Worm (Caenorhabditis elegans) whole organism, L4 larva: ENCODE results near the gene melo-1.

ENCODE experiments used
- D1046.2 ChIP-seq: fragments of 200-800 bp; sonication (Bioruptor generic); IDR thresholded peaks from 2 replicates; pipeline ENCODE4 v1.3.6; 2022; ENCODE audit warnings: missing genetic modification characterization, missing compliant biosample characterization
- F10B5.3 ChIP-seq: sonication (generic microtip); optimal IDR thresholded peaks from 2 replicates; lab custom pipeline; 2016; ENCODE audit warnings: mild to moderate bottlenecking, missing genetic modification characterization, missing compliant biosample characterization
- F26F4.8 ChIP-seq: fragments of 200-800 bp; sonication (Bioruptor generic); conservative IDR thresholded peaks from 2 replicates; pipeline ENCODE4 v1.3.6; 2022; ENCODE audit warnings: missing genetic modification characterization, missing compliant biosample characterization
- F37D6.2 ChIP-seq: sonication (generic microtip); optimal IDR thresholded peaks from 2 replicates; lab custom pipeline; 2016; ENCODE audit warnings: mild to moderate bottlenecking, missing genetic modification characterization, missing compliant biosample characterization
- Y48G9A.11 ChIP-seq: fragments of 200-800 bp; sonication (Bioruptor generic); IDR thresholded peaks from 2 replicates; pipeline ENCODE4 v1.3.6; 2022; ENCODE audit warnings: missing genetic modification reagents, missing genetic modification characterization, missing compliant biosample characterization
- Y5F2A.4 ChIP-seq: fragments of 200-800 bp; sonication (Bioruptor generic); optimal IDR thresholded peaks from 2 replicates; lab custom pipeline; 2018; ENCODE audit warnings: mild to moderate bottlenecking, missing genetic modification characterization, missing compliant biosample characterization
- ZK337.2 ChIP-seq: fragments of 200-800 bp; sonication (Bioruptor generic); IDR thresholded peaks from 2 replicates; pipeline ENCODE4 v1.3.6; 2022; ENCODE audit warnings: missing genetic modification reagents, missing genetic modification characterization, missing compliant biosample characterization
- aha-1 ChIP-seq: fragments of 150-350 bp; peaks from one replicate; lab custom pipeline; 2014; ENCODE audit warnings: missing biosample characterization, missing genetic modification characterization
- ama-1 ChIP-seq: fragments of 150-350 bp; optimal IDR thresholded peaks from 2 replicates; lab custom pipeline; 2014; ENCODE audit warnings: inconsistent platforms, mixed read lengths
- ceh-28 ChIP-seq: fragments of 150-350 bp; optimal IDR thresholded peaks from 2 replicates; lab custom pipeline; 2014; ENCODE audit warnings: missing biosample characterization, missing genetic modification reagents, missing genetic modification characterization
- ceh-32 ChIP-seq: sonication (generic microtip); optimal IDR thresholded peaks from 2 replicates; lab custom pipeline; 2016; ENCODE audit warnings: mild to moderate bottlenecking, missing genetic modification characterization, missing compliant biosample characterization; ENCODE audit not compliant: poor library complexity
- ceh-62 ChIP-seq: sonication (generic microtip); optimal IDR thresholded peaks from 2 replicates; lab custom pipeline; 2017; ENCODE audit warnings: missing biosample characterization, missing genetic modification characterization
- ctbp-1 ChIP-seq: fragments of 200-800 bp; sonication (Bioruptor generic); IDR thresholded peaks from 2 replicates; pipeline ENCODE4 v1.3.6; 2022; ENCODE audit warnings: missing genetic modification reagents, missing genetic modification characterization, missing compliant biosample characterization
- daf-16 ChIP-seq, 3 experiments: sonication (generic microtip); optimal IDR thresholded peaks; 2 replicates each; lab custom pipeline; 2016 to 2017; ENCODE audit warnings: missing genetic modification characterization in 3 of 3, missing genetic modification reagents in 3 of 3, mild to moderate bottlenecking in 2 of 3, missing compliant biosample characterization in 2 of 3, missing biosample characterization in 1 of 3, moderate library complexity in 1 of 3
- daf-19 ChIP-seq: fragments of 200-800 bp; sonication (Bioruptor generic); conservative IDR thresholded peaks from 2 replicates; pipeline ENCODE4 v1.3.6; 2022; ENCODE audit warnings: missing genetic modification characterization, missing compliant biosample characterization
- daf-8 ChIP-seq: fragments of 200-800 bp; sonication (Bioruptor generic); IDR thresholded peaks from 2 replicates; pipeline ENCODE4 v1.3.6; 2022; ENCODE audit warnings: missing genetic modification characterization, missing compliant biosample characterization
- dmd-6 ChIP-seq: fragments of 200-800 bp; sonication (Bioruptor generic); IDR thresholded peaks from 2 replicates; pipeline ENCODE4 v1.3.6; 2022; ENCODE audit warnings: missing genetic modification reagents, missing genetic modification characterization, missing compliant biosample characterization
- dmd-9 ChIP-seq: fragments of 200-800 bp; sonication (Bioruptor generic); IDR thresholded peaks from 2 replicates; pipeline ENCODE4 v1.3.6; 2022; ENCODE audit warnings: missing genetic modification reagents, missing genetic modification characterization, missing compliant biosample characterization
- dve-1 ChIP-seq: sonication (generic microtip); optimal IDR thresholded peaks from 2 replicates; lab custom pipeline; 2017; ENCODE audit warnings: antibody characterized with exemption, mild to moderate bottlenecking, missing genetic modification characterization, missing compliant biosample characterization; ENCODE audit not compliant: insufficient read depth
- egl-27 ChIP-seq: sonication (generic microtip); optimal IDR thresholded peaks from 3 replicates; lab custom pipeline; 2017; ENCODE audit warnings: missing biosample characterization, missing genetic modification reagents, missing genetic modification characterization
- egl-43 ChIP-seq: fragments of 200-800 bp; sonication (Bioruptor generic); IDR thresholded peaks from 2 replicates; pipeline ENCODE4 v1.3.6; 2022; ENCODE audit warnings: missing genetic modification reagents, missing genetic modification characterization, missing compliant biosample characterization
- fos-1 ChIP-seq: fragments of 150-350 bp; optimal IDR thresholded peaks from 2 replicates; lab custom pipeline; 2014; ENCODE audit warnings: missing biosample characterization, missing genetic modification characterization
- gei-8 ChIP-seq: fragments of 200-800 bp; sonication (Bioruptor generic); optimal IDR thresholded peaks from 2 replicates; lab custom pipeline; 2018; ENCODE audit warnings: mild to moderate bottlenecking, missing genetic modification characterization, missing compliant biosample characterization
- hlh-30 ChIP-seq: sonication (generic microtip); optimal IDR thresholded peaks from 2 replicates; lab custom pipeline; 2017; ENCODE audit warnings: antibody characterized with exemption, mild to moderate bottlenecking, missing genetic modification characterization, missing compliant biosample characterization; ENCODE audit not compliant: insufficient read depth
- lin-13 ChIP-seq: fragments of 150-350 bp; optimal IDR thresholded peaks from 2 replicates; lab custom pipeline; 2014; ENCODE audit warnings: missing biosample characterization, missing genetic modification reagents, missing genetic modification characterization
- lin-29 ChIP-seq: fragments of 200-800 bp; sonication (Bioruptor generic); IDR thresholded peaks from 2 replicates; pipeline ENCODE4 v1.3.6; 2022; ENCODE audit warnings: missing genetic modification reagents, missing genetic modification characterization, missing compliant biosample characterization
- lin-38 ChIP-seq: fragments of 200-800 bp; sonication (Bioruptor generic); IDR thresholded peaks from 2 replicates; pipeline ENCODE4 v1.3.6; 2022; ENCODE audit warnings: missing genetic modification reagents, missing genetic modification characterization, missing compliant biosample characterization
- lir-3 ChIP-seq: sonication (generic microtip); optimal IDR thresholded peaks from 2 replicates; lab custom pipeline; 2016; ENCODE audit warnings: mild to moderate bottlenecking, missing genetic modification characterization, missing compliant biosample characterization
- lsy-2 ChIP-seq, 2 experiments: fragments of 150-350 bp in 1 of 2; sonication (generic microtip) in 1 of 2; optimal IDR thresholded peaks; 2 replicates each; lab custom pipeline; 2014 to 2017; ENCODE audit warnings: missing biosample characterization in 2 of 2, missing genetic modification characterization in 2 of 2
- madf-9 ChIP-seq: fragments of 200-800 bp; sonication (Bioruptor generic); conservative IDR thresholded peaks from 2 replicates; pipeline ENCODE4 v1.3.6; 2022; ENCODE audit warnings: missing genetic modification reagents, missing genetic modification characterization, missing compliant biosample characterization
- mdl-1 ChIP-seq, 2 experiments: fragments of 150-350 bp in 1 of 2; sonication (generic microtip) in 1 of 2; optimal IDR thresholded peaks; 2 replicates each; lab custom pipeline; 2014 to 2017; ENCODE audit warnings: missing biosample characterization in 2 of 2, missing genetic modification characterization in 2 of 2
- mes-2 ChIP-seq: sonication (generic microtip); optimal IDR thresholded peaks from 2 replicates; lab custom pipeline; 2016; ENCODE audit warnings: missing genotype, mild to moderate bottlenecking, missing genetic modification characterization, missing compliant biosample characterization; ENCODE audit not compliant: poor library complexity, severe bottlenecking
- mxl-3 ChIP-seq: fragments of 200-800 bp; sonication (Bioruptor generic); optimal IDR thresholded peaks from 2 replicates; lab custom pipeline; 2018; ENCODE audit warnings: mild to moderate bottlenecking, missing genetic modification characterization, missing compliant biosample characterization
- nhr-10 ChIP-seq: fragments of 150-350 bp; optimal IDR thresholded peaks from 2 replicates; lab custom pipeline; 2014; ENCODE audit warnings: missing biosample characterization, missing genetic modification characterization
- nhr-11 ChIP-seq: fragments of 150-350 bp; optimal IDR thresholded peaks from 2 replicates; lab custom pipeline; 2014; ENCODE audit warnings: missing biosample characterization, missing genetic modification characterization
- nhr-237 ChIP-seq: sonication (generic microtip); optimal IDR thresholded peaks from 2 replicates; lab custom pipeline; 2017; ENCODE audit warnings: missing biosample characterization, missing genetic modification characterization
- nhr-42 ChIP-seq: fragments of 200-800 bp; sonication (Bioruptor generic); IDR thresholded peaks from 2 replicates; pipeline ENCODE4 v1.3.6; 2022; ENCODE audit warnings: missing genetic modification characterization, missing compliant biosample characterization
- nhr-48 ChIP-seq: sonication (generic microtip); optimal IDR thresholded peaks from 2 replicates; lab custom pipeline; 2016; ENCODE audit warnings: mild to moderate bottlenecking, missing genetic modification characterization, missing compliant biosample characterization
- nhr-6 ChIP-seq: fragments of 150-350 bp; optimal IDR thresholded peaks from 2 replicates; lab custom pipeline; 2014; ENCODE audit warnings: missing biosample characterization, missing genetic modification characterization
- nhr-77 ChIP-seq: fragments of 150-350 bp; optimal IDR thresholded peaks from 2 replicates; lab custom pipeline; 2014; ENCODE audit warnings: missing biosample characterization, missing genetic modification characterization
- set-16 ChIP-seq: fragments of 200-800 bp; sonication (Bioruptor generic); IDR thresholded peaks from 2 replicates; pipeline ENCODE4 v1.3.6; 2022; ENCODE audit warnings: missing genetic modification reagents, missing genetic modification characterization, missing compliant biosample characterization
- spr-1 ChIP-seq: sonication (generic microtip); optimal IDR thresholded peaks from 2 replicates; lab custom pipeline; 2016; ENCODE audit warnings: mild to moderate bottlenecking, missing genetic modification characterization, missing compliant biosample characterization
- unc-39 ChIP-seq: sonication (generic microtip); optimal IDR thresholded peaks from 2 replicates; lab custom pipeline; 2017; ENCODE audit warnings: missing biosample characterization, missing genetic modification characterization
- vab-7 ChIP-seq: fragments of 200-800 bp; sonication (Bioruptor generic); IDR thresholded peaks from 2 replicates; pipeline ENCODE4 v1.3.6; 2022; ENCODE audit warnings: missing genetic modification reagents, missing genetic modification characterization, missing compliant biosample characterization
- zag-1 ChIP-seq: fragments of 150-350 bp; optimal IDR thresholded peaks from 2 replicates; lab custom pipeline; 2014; ENCODE audit warnings: missing biosample characterization, missing genetic modification characterization
- zip-11 ChIP-seq: fragments of 200-800 bp; sonication (Bioruptor generic); IDR thresholded peaks from 2 replicates; pipeline ENCODE4 v1.3.6; 2022; ENCODE audit warnings: missing genetic modification characterization, missing compliant biosample characterization
- ztf-7 ChIP-seq: fragments of 150-350 bp; optimal IDR thresholded peaks from 2 replicates; lab custom pipeline; 2014; ENCODE audit warnings: missing biosample characterization, missing genetic modification characterization

melo-1 gene

DNA sequence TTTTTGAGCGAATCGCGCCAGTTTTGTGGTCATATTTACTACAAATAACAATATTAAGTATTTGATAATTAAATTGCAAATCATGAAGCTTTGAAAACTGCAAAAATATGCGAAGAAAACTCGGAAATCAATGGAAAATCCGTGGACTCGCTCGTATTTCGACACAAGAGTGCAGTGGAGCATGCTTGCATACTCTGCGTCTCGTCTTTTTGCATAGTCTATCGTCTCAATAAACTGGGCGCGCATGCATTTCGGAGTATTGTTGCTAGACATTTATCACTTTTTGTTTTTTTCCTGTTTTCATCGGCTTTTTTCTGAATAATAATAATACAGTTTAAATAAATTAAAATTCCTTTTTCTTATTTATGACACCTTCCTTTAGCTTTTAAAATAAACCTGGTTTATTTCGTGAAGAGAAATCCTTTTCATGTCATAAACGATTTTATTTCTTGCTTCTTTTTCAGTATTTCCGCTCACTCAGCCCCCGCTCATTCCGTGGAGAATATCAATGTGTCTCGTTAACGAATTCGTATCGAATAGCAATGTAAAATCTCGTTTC is 19.1 kb upstream of the melo-1 start, which contains the start of the genes mrps-7 and Y57G11C.3 (continued):
- TF ChIP-seq mxl-3 (GFP tag; lab: Kevin White, UChicago): peak; percentile 24
- peak; percentile 90 for TF ChIP-seq hlh-30 (tag; lab: Kevin White, UChicago)
- TF ChIP-seq spr-1 (tag; lab: Kevin White, UChicago): peak; percentile 67
- no peak for TF ChIP-seq nhr-10 (tag; lab: Kevin White, UChicago)
- no peak for TF ChIP-seq lir-3 (tag; lab: Kevin White, UChicago)
- no peak for TF ChIP-seq nhr-237
- peak; percentile 93 for TF ChIP-seq mes-2 (tag; lab: Kevin White, UChicago)
- TF ChIP-seq dmd-6 (GFP tag; lab: Robert Waterston, UW): peak; percentile 77
- TF ChIP-seq nhr-6 (tag; lab: Kevin White, UChicago): peak; percentile 94
- no peak for TF ChIP-seq zag-1
- 0 out of 2 replicates have a peak, but pooled peaks have one; percentile 44 for TF ChIP-seq nhr-42
- no peak for TF ChIP-seq ceh-32 (tag; lab: Kevin White, UChicago)
- TF ChIP-seq ztf-7 (tag; lab: Kevin White, UChicago): peak; percentile 54
- no peak for TF ChIP-seq Y5F2A.4 (GFP tag; lab: Kevin White, UChicago)
- no peak for TF ChIP-seq daf-8 (GFP tag; lab: Robert Waterston, UW)
- no peak for TF ChIP-seq daf-19 (GFP tag; lab: Robert Waterston, UW)
- TF ChIP-seq gei-8 (GFP tag; lab: Kevin White, UChicago): no peak
- no peak for TF ChIP-seq ceh-62 (tag; lab: Kevin White, UChicago)
- TF ChIP-seq lin-13 (GFP tag; lab: Kevin White, UChicago): peak; percentile 76
- no peak for TF ChIP-seq ZK337.2 (GFP tag; lab: Robert Waterston, UW)
- no peak for TF ChIP-seq F26F4.8 (GFP tag; lab: Robert Waterston, UW)
- TF ChIP-seq set-16 (GFP tag; lab: Robert Waterston, UW): no peak
- no peak for TF ChIP-seq zip-11 (GFP tag; lab: Robert Waterston, UW)
- no peak for TF ChIP-seq D1046.2 (GFP tag; lab: Robert Waterston, UW)
- TF ChIP-seq aha-1: peak; percentile 96
- 0 out of 2 replicates have a peak, but pooled peaks have one; percentile 52 for TF ChIP-seq ctbp-1
- no peak; the same call in 1 of the 2 replicates for TF ChIP-seq madf-9 (GFP tag; lab: Robert Waterston, UW)
- TF ChIP-seq lsy-2 (tag; optimal IDR thresholded peaks at IDR 0.05; lab: Kevin White, UChicago): peak; percentile 67 to 95

DNA sequence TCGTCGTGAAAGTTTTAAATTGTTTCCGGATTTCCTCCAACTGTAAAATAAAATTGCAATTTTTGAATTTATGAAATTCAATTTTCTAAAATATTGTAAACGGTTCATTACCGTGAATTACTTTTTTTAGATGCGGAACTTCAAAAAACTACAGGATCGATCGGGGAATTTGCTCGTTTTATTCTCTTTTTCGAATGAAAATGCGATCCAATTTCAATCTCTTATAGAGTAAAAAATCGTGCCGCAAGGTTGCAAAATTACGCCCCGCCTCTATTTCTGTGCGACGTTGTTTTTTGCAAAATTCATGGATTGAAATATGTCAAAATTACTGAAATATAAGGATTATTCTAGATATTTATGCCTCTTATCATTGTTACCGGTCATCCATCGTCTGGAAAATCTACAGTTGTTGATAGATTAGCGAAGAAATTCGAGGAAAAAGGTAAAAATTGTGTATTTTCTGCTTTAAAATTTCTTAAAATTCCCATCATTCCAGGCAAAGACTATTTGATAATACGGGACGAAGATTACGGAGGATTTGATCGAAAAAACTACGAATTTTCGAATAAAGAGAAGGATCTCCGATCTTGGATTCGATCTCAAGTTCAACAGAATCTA is 17.5 kb upstream of the melo-1 start, which contains the start of gene Y57G11C.43:
TSS of gene Y57G11C.43 (plus strand) at position 224 of the 618 bp plus-strand sequence.
- no peak for TF ChIP-seq nhr-11 (tag; lab: Kevin White, UChicago)
- no peak for TF ChIP-seq nhr-77 (tag; lab: Kevin White, UChicago)
- no peak for TF ChIP-seq Y48G9A.11
- TF ChIP-seq mes-2 (tag; lab: Kevin White, UChicago): peak; percentile 27
- no peak for TF ChIP-seq lin-29 (GFP tag; lab: Robert Waterston, UW)
- no peak for TF ChIP-seq ZK337.2 (GFP tag; lab: Robert Waterston, UW)
- no peak for TF ChIP-seq vab-7 (GFP tag; lab: Robert Waterston, UW)
- no peak for TF ChIP-seq ceh-28 (tag; lab: Kevin White, UChicago)
- peak; percentile 66 for TF ChIP-seq aha-1
- peak; percentile 14 for TF ChIP-seq dve-1 (tag; lab: Kevin White, UChicago)
- TF ChIP-seq lin-38: peak; percentile 66
- no peak for TF ChIP-seq egl-43
- TF ChIP-seq nhr-10 (tag; lab: Kevin White, UChicago): no peak
- TF ChIP-seq daf-16 (GFP tag; optimal IDR thresholded peaks at IDR 0.05; lab: Kevin White, UChicago): no peak
- TF ChIP-seq daf-16 (tag; optimal IDR thresholded peaks at IDR 0.05; lab: Kevin White, UChicago): no peak
- TF ChIP-seq ama-1: peak; percentile 7
- TF ChIP-seq F37D6.2 (tag; lab: Kevin White, UChicago): no peak
- TF ChIP-seq nhr-237: no peak
- no peak for TF ChIP-seq mxl-3 (GFP tag; lab: Kevin White, UChicago)
- TF ChIP-seq daf-8 (GFP tag; lab: Robert Waterston, UW): no peak
- TF ChIP-seq mdl-1 (tag; optimal IDR thresholded peaks at IDR 0.05; lab: Kevin White, UChicago): no peak
- no peak for TF ChIP-seq unc-39 (tag; lab: Kevin White, UChicago)
- no peak for TF ChIP-seq nhr-48 (tag; lab: Kevin White, UChicago)
- no peak for TF ChIP-seq fos-1
- no peak for TF ChIP-seq egl-27 (tag; lab: Kevin White, UChicago)
- TF ChIP-seq ceh-32 (tag; lab: Kevin White, UChicago): no peak
- TF ChIP-seq F10B5.3 (tag; lab: Kevin White, UChicago): no peak
- TF ChIP-seq daf-19 (GFP tag; lab: Robert Waterston, UW): no peak
- TF ChIP-seq dmd-9: no peak
